Fruit fly (Drosophila melanogaster): ENCODE measurements around the gene CkIIalpha-i1.
A peak's percentile ranks its signal among the peaks of the same experiment; 100 is the strongest.

The CkIIalpha-i1 gene

DNA sequence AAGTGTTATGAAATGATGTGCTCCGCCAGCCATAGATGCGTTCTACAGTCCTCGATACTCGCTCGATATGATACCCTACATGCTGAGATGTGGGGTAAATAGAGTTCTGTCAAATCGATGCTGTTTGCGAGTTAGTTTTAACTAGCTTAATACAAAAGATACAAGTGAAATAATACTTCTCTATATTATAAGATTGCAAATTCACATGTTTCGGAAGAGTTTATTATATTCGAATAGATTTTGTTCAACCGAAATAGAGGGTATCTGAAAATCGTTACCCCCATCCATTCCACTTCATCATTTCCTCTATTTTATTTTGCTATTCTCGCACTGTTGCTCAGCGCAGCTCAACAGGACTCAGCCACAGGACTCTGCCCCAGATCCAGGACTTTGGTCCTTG, 22.5 kb upstream of the CkIIalpha-i1 start (continued):
- TF ChIP-seq CG17361 (GFP tag; IDR thresholded peaks at IDR 0.05) (0 out of 3 replicates have a peak, but pooled peaks have one; percentile 39), CG3847 (GFP tag; IDR thresholded peaks at IDR 0.05) (0 out of 2 replicates have a peak, but pooled peaks have one; percentile 16), Side (GFP tag; optimal IDR thresholded peaks at IDR 0.05) (peak; percentile 13), mld (GFP tag; IDR thresholded peaks at IDR 0.05; ENCODE audit: partially characterized antibody) (no peak), gsb-n (tag; optimal IDR thresholded peaks at IDR 0.05) (peak; percentile 36), Sox102F (GFP tag; optimal IDR thresholded peaks at IDR 0.05) (peak; percentile 30), chif (GFP tag; optimal IDR thresholded peaks at IDR 0.05) (peak; percentile 26 to 68), Myb (GFP tag; optimal IDR thresholded peaks at IDR 0.05) (no peak), tgo (GFP tag; IDR thresholded peaks at IDR 0.05) (peak; percentile 24; the same call in 1 of the 3 replicates), CG11504 (tag; optimal IDR thresholded peaks at IDR 0.05) (peak; percentile 54), bcd (GFP tag; optimal IDR thresholded peaks at IDR 0.05) (peak; percentile 45), chm (GFP tag; IDR thresholded peaks at IDR 0.05) (peak; percentile 60; the same call in 1 of the 2 replicates), inv (GFP tag; IDR thresholded peaks at IDR 0.05; ENCODE audit: partially characterized antibody) (no peak), CG15479 (GFP tag; optimal IDR thresholded peaks at IDR 0.05) (no peak), lmd (GFP tag; IDR thresholded peaks at IDR 0.05) (0 out of 2 replicates have a peak, but pooled peaks have one; percentile 36), CoRest (tag; optimal IDR thresholded peaks at IDR 0.05) (peak; percentile 31), caup (GFP tag; optimal IDR thresholded peaks at IDR 0.05; ENCODE audit: severe bottlenecking) (peak; percentile 0), Sox100B (GFP tag; optimal IDR thresholded peaks at IDR 0.05) (no peak), CG13287 (GFP tag; IDR thresholded peaks at IDR 0.05; ENCODE audit: partially characterized antibody) (no peak), Xrp1 (GFP tag; IDR thresholded peaks at IDR 0.05) (peak; percentile 78), CG4404 (GFP tag; IDR thresholded peaks at IDR 0.05) (peak; percentile 84), Neu2 (GFP tag; optimal IDR thresholded peaks at IDR 0.05; ENCODE audit: borderline replicate concordance) (no peak), odd (GFP tag; optimal IDR thresholded peaks at IDR 0.05) (no peak), CG6175 (GFP tag; IDR thresholded peaks at IDR 0.05) (no peak), CG7786 (GFP tag; optimal IDR thresholded peaks at IDR 0.05) (peak; percentile 26), CG30020 (tag; optimal IDR thresholded peaks at IDR 0.05) (no peak), CG8765 (GFP tag; IDR thresholded peaks at IDR 0.05) (peak; percentile 74), slp2 (GFP tag; optimal IDR thresholded peaks at IDR 0.05) (no peak), Six4 (GFP tag; optimal IDR thresholded peaks at IDR 0.05) (peak; percentile 16), CG6689 (GFP tag; IDR thresholded peaks at IDR 0.05) (peak; percentile 24; the same call in 1 of the 2 replicates), CG9932 (GFP tag; IDR thresholded peaks at IDR 0.05) (no peak), bbx (GFP tag; IDR thresholded peaks at IDR 0.05; ENCODE audit: partially characterized antibody) (no peak), CG13775 (GFP tag; optimal IDR thresholded peaks at IDR 0.05) (peak; percentile 35), CG14710 (tag; optimal IDR thresholded peaks at IDR 0.05) (peak; percentile 41), CG4328 (GFP tag; optimal IDR thresholded peaks at IDR 0.05) (no peak), CG12659 (GFP tag; optimal IDR thresholded peaks at IDR 0.05) (no peak), CG10959 (GFP tag; IDR thresholded peaks at IDR 0.05) (peak; percentile 75), CG31224 (GFP tag; IDR thresholded peaks at IDR 0.05) (no peak), pnt (GFP tag; optimal IDR thresholded peaks at IDR 0.05) (peak; percentile 1), NC2β (GFP tag; optimal IDR thresholded peaks at IDR 0.05) (peak; percentile 7), tup (GFP tag; optimal IDR thresholded peaks at IDR 0.05) (peak; percentile 12), CG14860 (GFP tag; IDR thresholded peaks at IDR 0.05; ENCODE audit: partially characterized antibody) (no peak), zfh1 (GFP tag; IDR thresholded peaks at IDR 0.05) (no peak; the same call in 2 of the 3 replicates), nerfin-2 (GFP tag; IDR thresholded peaks at IDR 0.05; ENCODE audit: partially characterized antibody) (no peak), sc (optimal IDR thresholded peaks at IDR 0.05) (no peak), sc (GFP tag; optimal IDR thresholded peaks at IDR 0.05) (peak; percentile 32), CG12219 (GFP tag; optimal IDR thresholded peaks at IDR 0.05) (peak; percentile 21), eve (GFP tag; optimal IDR thresholded peaks at IDR 0.05) (peak in 1 of 2 experiments; percentile 50), Deaf1 (tag; optimal IDR thresholded peaks at IDR 0.05) (no peak), CG8478 (optimal IDR thresholded peaks at IDR 0.05) (no peak), fd96Cb (tag; optimal IDR thresholded peaks at IDR 0.05) (peak; percentile 25)
